Worm (Caenorhabditis elegans): ENCODE measurements around the gene K04A8.20.

The K04A8.20 gene

ce11 chrV:6506238-6506956 is 42.9 kb upstream of the K04A8.20 start:
- TF ChIP-seq rnt-1 (tag; optimal IDR thresholded peaks at IDR 0.05) (no peak), unc-42 (tag; optimal IDR thresholded peaks at IDR 0.05) (no peak), C08G9.2 (tag; optimal IDR thresholded peaks at IDR 0.05) (no peak), C38D4.7 (GFP tag; optimal IDR thresholded peaks at IDR 0.05) (no peak), ceh-14 (tag; optimal IDR thresholded peaks at IDR 0.05) (no peak), ceh-22 (tag; optimal IDR thresholded peaks at IDR 0.05) (no peak), ztf-16 (tag; optimal IDR thresholded peaks at IDR 0.05) (no peak), pqm-1 (tag; optimal IDR thresholded peaks at IDR 0.05) (no peak), ceh-9 (tag; optimal IDR thresholded peaks at IDR 0.05) (no peak), lim-6 (tag; optimal IDR thresholded peaks at IDR 0.05) (no peak)

- TF ChIP-seq ama-1 (optimal IDR thresholded peaks at IDR 0.05) = no peak
- TF ChIP-seq odd-2 (tag; optimal IDR thresholded peaks at IDR 0.05) = no peak
- TF ChIP-seq mec-3 (tag; optimal IDR thresholded peaks at IDR 0.05; ENCODE audit: borderline replicate concordance) = no peak
- no peak for TF ChIP-seq fax-1 (tag; optimal IDR thresholded peaks at IDR 0.05)
- TF ChIP-seq hlh-6 (tag; optimal IDR thresholded peaks at IDR 0.05) = no peak
- no peak for TF ChIP-seq npax-4 (tag; optimal IDR thresholded peaks at IDR 0.05)
- TF ChIP-seq hlh-30 (tag; optimal IDR thresholded peaks at IDR 0.05; ENCODE audit: insufficient read depth) = no peak
- no peak for TF ChIP-seq madf-2 (tag; optimal IDR thresholded peaks at IDR 0.05)
- TF ChIP-seq ceh-31 (tag; optimal IDR thresholded peaks at IDR 0.05) = no peak
- no peak for TF ChIP-seq hlh-8 (tag; optimal IDR thresholded peaks at IDR 0.05)
- no peak for TF ChIP-seq zip-5 (tag; optimal IDR thresholded peaks at IDR 0.05)
- no peak for TF ChIP-seq sdc-2 (tag; optimal IDR thresholded peaks at IDR 0.05)
- TF ChIP-seq dmd-4 (tag; optimal IDR thresholded peaks at IDR 0.05; ENCODE audit: borderline replicate concordance) = no peak
- no peak for TF ChIP-seq nfya-1 (tag; optimal IDR thresholded peaks at IDR 0.05)
- no peak for TF ChIP-seq ceh-19 (GFP tag; optimal IDR thresholded peaks at IDR 0.05)
- no peak for TF ChIP-seq pag-3 (tag; optimal IDR thresholded peaks at IDR 0.05; ENCODE audit: borderline replicate concordance)
- no peak for TF ChIP-seq che-1 (tag; optimal IDR thresholded peaks at IDR 0.05)
- no peak for TF ChIP-seq C38D4.7 (GFP tag; optimal IDR thresholded peaks at IDR 0.05)
Measured at ce11 chrV:6508703-6509102, 40.5 kb upstream of the K04A8.20 start, which contains the start of gene ubh-3. Gene ubh-3, minus strand, starts transcription at chrV:6508803.

ce11 chrV:6509717-6510116 is 39.5 kb upstream of the K04A8.20 start, which contains the start of gene ubh-2:
Gene ubh-2, minus strand, starts transcription at chrV:6509817.
- TF ChIP-seq ceh-6 (GFP tag; optimal IDR thresholded peaks at IDR 0.05) (no peak), ceh-2 (tag; optimal IDR thresholded peaks at IDR 0.05) (no peak)

- TF ChIP-seq hlh-8 (tag; optimal IDR thresholded peaks at IDR 0.05) = no peak
- TF ChIP-seq sox-2 (GFP tag; IDR thresholded peaks at IDR 0.05) = no peak
- no peak for TF ChIP-seq unc-3 (GFP tag; conservative IDR thresholded peaks at IDR 0.05)
- no peak for TF ChIP-seq unc-3 (tag; optimal IDR thresholded peaks at IDR 0.05)
- TF ChIP-seq unc-86 (tag; optimal IDR thresholded peaks at IDR 0.05) = no peak
- no peak for TF ChIP-seq ttx-3 (tag; optimal IDR thresholded peaks at IDR 0.05)
- no peak for TF ChIP-seq ama-1 (optimal IDR thresholded peaks at IDR 0.05)
- no peak for TF ChIP-seq pag-3 (tag; optimal IDR thresholded peaks at IDR 0.05; ENCODE audit: borderline replicate concordance)
Measured at ce11 chrV:6510622-6511021, 38.6 kb upstream of the K04A8.20 start.

- TF ChIP-seq gmeb-2 (tag; optimal IDR thresholded peaks at IDR 0.05) (no peak), unc-3 (GFP tag; conservative IDR thresholded peaks at IDR 0.05) (no peak), unc-3 (tag; optimal IDR thresholded peaks at IDR 0.05) (no peak), hlh-30 (tag; optimal IDR thresholded peaks at IDR 0.05; ENCODE audit: insufficient read depth) (no peak), unc-42 (tag; optimal IDR thresholded peaks at IDR 0.05) (no peak), fkh-6 (tag; optimal IDR thresholded peaks at IDR 0.05) (no peak), ztf-16 (tag; optimal IDR thresholded peaks at IDR 0.05) (no peak), ceh-14 (tag; optimal IDR thresholded peaks at IDR 0.05) (no peak), dmd-4 (tag; optimal IDR thresholded peaks at IDR 0.05; ENCODE audit: borderline replicate concordance) (no peak), madf-2 (tag; optimal IDR thresholded peaks at IDR 0.05) (no peak), ceh-18 (tag; optimal IDR thresholded peaks at IDR 0.05) (no peak), K02D7.2 (tag; optimal IDR thresholded peaks at IDR 0.05) (no peak)
Measured at ce11 chrV:6511121-6511520, 38.1 kb upstream of the K04A8.20 start, which contains the start of gene ubh-1. Gene ubh-1, minus strand, starts transcription at chrV:6511409.
